Worm (Caenorhabditis elegans) whole organism, L2 larva: ENCODE measurements around the gene ncx-7.
A peak's percentile ranks its signal among the peaks of the same experiment; 100 is the strongest.

Experiments
- C34F6.9 ChIP-seq: fragments of 150-350 bp; optimal IDR thresholded peaks from 2 replicates; lab custom pipeline; 2014; ENCODE audit warnings: missing biosample characterization, missing genetic modification characterization
- F13H6.1 ChIP-seq: sonication (generic microtip); optimal IDR thresholded peaks from 2 replicates; lab custom pipeline; 2016; ENCODE audit warnings: missing genetic modification characterization, missing compliant biosample characterization
- R02D3.7 ChIP-seq: fragments of 150-350 bp; optimal IDR thresholded peaks from 2 replicates; lab custom pipeline; 2014; ENCODE audit warnings: missing biosample characterization, missing genetic modification characterization
- Y55F3AM.14 ChIP-seq: fragments of 200-800 bp; sonication (Bioruptor generic); optimal IDR thresholded peaks from 2 replicates; lab custom pipeline; 2018; ENCODE audit warnings: mild to moderate bottlenecking, missing genetic modification characterization, missing compliant biosample characterization
- ZK546.5 ChIP-seq: sonication (generic microtip); optimal IDR thresholded peaks from 2 replicates; lab custom pipeline; 2017; ENCODE audit warnings: missing biosample characterization, missing genetic modification characterization
- alr-1 ChIP-seq: fragments of 150-350 bp; optimal IDR thresholded peaks from 2 replicates; lab custom pipeline; 2014; ENCODE audit warnings: missing biosample characterization, missing genetic modification characterization
- aly-2 ChIP-seq: fragments of 150-350 bp; optimal IDR thresholded peaks from 2 replicates; lab custom pipeline; 2014; ENCODE audit warnings: missing biosample characterization, missing genetic modification characterization
- ama-1 ChIP-seq: fragments of 150-350 bp; optimal IDR thresholded peaks from 2 replicates; lab custom pipeline; 2018; ENCODE audit warnings: inconsistent platforms
- blmp-1 ChIP-seq: sonication (generic microtip); optimal IDR thresholded peaks from 2 replicates; lab custom pipeline; 2017; ENCODE audit warnings: missing genetic modification characterization, mild to moderate bottlenecking, missing compliant biosample characterization, antibody characterized with exemption, moderate library complexity; ENCODE audit not compliant: insufficient read depth
- ceh-16 ChIP-seq: fragments of 150-350 bp; optimal IDR thresholded peaks from 2 replicates; lab custom pipeline; 2014; ENCODE audit warnings: missing biosample characterization, missing genetic modification characterization
- ceh-82 ChIP-seq: fragments of 150-350 bp; optimal IDR thresholded peaks from 2 replicates; lab custom pipeline; 2014; ENCODE audit warnings: missing biosample characterization, missing genetic modification characterization
- crh-2 ChIP-seq: sonication (generic microtip); optimal IDR thresholded peaks from 2 replicates; lab custom pipeline; 2017; ENCODE audit warnings: missing biosample characterization, missing genetic modification characterization
- elt-1 ChIP-seq: fragments of 150-350 bp; optimal IDR thresholded peaks from 2 replicates; lab custom pipeline; 2014; ENCODE audit warnings: missing biosample characterization, missing genetic modification characterization
- elt-3 ChIP-seq: sonication (generic microtip); optimal IDR thresholded peaks from 2 replicates; lab custom pipeline; 2017; ENCODE audit warnings: missing biosample characterization, missing genetic modification characterization
- fos-1 ChIP-seq: fragments of 150-350 bp; optimal IDR thresholded peaks from 2 replicates; lab custom pipeline; 2014; ENCODE audit warnings: missing biosample characterization, missing genetic modification characterization
- lin-11 ChIP-seq: fragments of 150-350 bp; sonication (generic microtip); optimal IDR thresholded peaks from 2 replicates; lab custom pipeline; 2014; ENCODE audit warnings: missing biosample characterization, missing genetic modification characterization, inconsistent platforms, mixed read lengths
- lin-39 ChIP-seq: fragments of 150-350 bp; optimal IDR thresholded peaks from 2 replicates; lab custom pipeline; 2014; ENCODE audit warnings: missing biosample characterization, missing genetic modification reagents, missing genetic modification characterization
- lsy-2 ChIP-seq, 2 experiments: fragments of 150-350 bp in 1 of 2; sonication (generic microtip) in 1 of 2; optimal IDR thresholded peaks; 2 replicates each; lab custom pipeline; 2014 to 2017; ENCODE audit warnings: missing biosample characterization in 2 of 2, missing genetic modification characterization in 2 of 2
- mab-5 ChIP-seq: fragments of 150-350 bp; optimal IDR thresholded peaks from 2 replicates; lab custom pipeline; 2014; ENCODE audit warnings: missing biosample characterization, missing genetic modification characterization
- mbf-1 ChIP-seq: sonication (generic microtip); optimal IDR thresholded peaks from 2 replicates; lab custom pipeline; 2017; ENCODE audit warnings: missing biosample characterization, missing genetic modification characterization
- mdl-1 ChIP-seq, 2 experiments: fragments of 150-350 bp in 1 of 2; sonication (generic microtip) in 1 of 2; optimal IDR thresholded peaks; 2 replicates each; lab custom pipeline; 2017; ENCODE audit warnings: missing biosample characterization in 2 of 2, missing genetic modification characterization in 2 of 2
- nhr-10 ChIP-seq: sonication (generic microtip); optimal IDR thresholded peaks from 2 replicates; lab custom pipeline; 2017; ENCODE audit warnings: missing biosample characterization, missing genetic modification characterization
- nhr-11 ChIP-seq: fragments of 150-350 bp; optimal IDR thresholded peaks from 2 replicates; lab custom pipeline; 2014; ENCODE audit warnings: missing biosample characterization, missing genetic modification characterization
- nhr-129 ChIP-seq: fragments of 150-350 bp; optimal IDR thresholded peaks from 2 replicates; lab custom pipeline; 2014; ENCODE audit warnings: missing biosample characterization, missing genetic modification characterization
- nhr-23 ChIP-seq: fragments of 150-350 bp; optimal IDR thresholded peaks from 2 replicates; lab custom pipeline; 2014; ENCODE audit warnings: missing biosample characterization, missing genetic modification reagents, missing genetic modification characterization
- nhr-237 ChIP-seq: fragments of 150-350 bp; optimal IDR thresholded peaks from 2 replicates; lab custom pipeline; 2014; ENCODE audit warnings: missing biosample characterization, missing genetic modification characterization
- nhr-25 ChIP-seq: fragments of 150-350 bp; sonication (generic microtip); optimal IDR thresholded peaks from 3 replicates; lab custom pipeline; 2014; ENCODE audit warnings: missing biosample characterization, missing genetic modification characterization
- nhr-6 ChIP-seq: fragments of 150-350 bp; optimal IDR thresholded peaks from 2 replicates; lab custom pipeline; 2014; ENCODE audit warnings: missing biosample characterization, missing genetic modification characterization
- nhr-77 ChIP-seq: fragments of 150-350 bp; optimal IDR thresholded peaks from 2 replicates; lab custom pipeline; 2014; ENCODE audit warnings: missing biosample characterization, missing genetic modification characterization
- sem-4 ChIP-seq: fragments of 150-350 bp; optimal IDR thresholded peaks from 2 replicates; lab custom pipeline; 2014; ENCODE audit warnings: missing biosample characterization, missing genetic modification reagents, missing genetic modification characterization
- skn-1 ChIP-seq: sonication (generic microtip); optimal IDR thresholded peaks from 2 replicates; lab custom pipeline; 2017; ENCODE audit warnings: missing biosample characterization, missing genetic modification characterization
- sma-3 ChIP-seq: sonication (generic microtip); optimal IDR thresholded peaks from 2 replicates; lab custom pipeline; 2016; ENCODE audit warnings: missing genetic modification reagents, missing genetic modification characterization, missing compliant biosample characterization
- sma-9 ChIP-seq, 2 experiments: fragments of 150-350 bp in 1 of 2; sonication (generic microtip) in 1 of 2; optimal IDR thresholded peaks; 2 replicates each; lab custom pipeline; 2014 to 2016; ENCODE audit warnings: missing genetic modification characterization in 2 of 2, mild to moderate bottlenecking in 1 of 2, missing biosample characterization in 1 of 2, missing compliant biosample characterization in 1 of 2, missing genetic modification reagents in 1 of 2, moderate library complexity in 1 of 2
- snpc-4 ChIP-seq: fragments of 150-350 bp; optimal IDR thresholded peaks from 2 replicates; lab custom pipeline; 2014; ENCODE audit warnings: missing biosample characterization, missing genetic modification characterization
- unc-55 ChIP-seq: fragments of 150-350 bp; sonication (generic microtip); optimal IDR thresholded peaks from 3 replicates; lab custom pipeline; 2014; ENCODE audit warnings: missing biosample characterization, missing genetic modification reagents, missing genetic modification characterization
- zag-1 ChIP-seq: fragments of 150-350 bp; optimal IDR thresholded peaks from 2 replicates; lab custom pipeline; 2014; ENCODE audit warnings: missing biosample characterization, missing genetic modification characterization
- ztf-1 ChIP-seq: fragments of 200-800 bp; sonication (Bioruptor generic); conservative IDR thresholded peaks from 2 replicates; pipeline ENCODE4 v1.3.6; 2022; ENCODE audit warnings: missing genetic modification characterization, missing compliant biosample characterization
- ztf-11 ChIP-seq: sonication (generic microtip); optimal IDR thresholded peaks from 2 replicates; lab custom pipeline; 2017; ENCODE audit warnings: missing biosample characterization, missing genetic modification characterization

ncx-7 gene

ce11 chrIII:9720191-9720590, at the start of gene ncx-7:
Gene ncx-7 (minus strand): TSS chrIII:9720291.
- no peak for TF ChIP-seq ama-1 (lab: Kevin White, UChicago)
- no peak for TF ChIP-seq lin-39 (tag; lab: Kevin White, UChicago)
- no peak for TF ChIP-seq ztf-11 (tag; lab: Kevin White, UChicago)
- no peak for TF ChIP-seq nhr-10 (tag; lab: Kevin White, UChicago)
- no peak for TF ChIP-seq ztf-1 (GFP tag; lab: Robert Waterston, UW)
- TF ChIP-seq zag-1 (tag; lab: Kevin White, UChicago), result no peak
- no peak for TF ChIP-seq sma-3 (GFP tag; lab: Kevin White, UChicago)
- no peak for TF ChIP-seq nhr-77 (tag; lab: Kevin White, UChicago)

- TF ChIP-seq aly-2 (tag; lab: Kevin White, UChicago) (no peak), elt-3 (no peak), mdl-1 (tag; optimal IDR thresholded peaks at IDR 0.05; lab: Kevin White, UChicago) (no peak), ceh-16 (tag; lab: Kevin White, UChicago) (no peak), ama-1 (lab: Kevin White, UChicago) (no peak), nhr-11 (no peak), snpc-4 (tag; lab: Kevin White, UChicago) (no peak), ztf-11 (tag; lab: Kevin White, UChicago) (no peak)
- TF ChIP-seq, all 48 proteins: peak for 0
These were observed 47.9 kb upstream of the ncx-7 start for ce11 chrIII:9768023-9768422.

DNA sequence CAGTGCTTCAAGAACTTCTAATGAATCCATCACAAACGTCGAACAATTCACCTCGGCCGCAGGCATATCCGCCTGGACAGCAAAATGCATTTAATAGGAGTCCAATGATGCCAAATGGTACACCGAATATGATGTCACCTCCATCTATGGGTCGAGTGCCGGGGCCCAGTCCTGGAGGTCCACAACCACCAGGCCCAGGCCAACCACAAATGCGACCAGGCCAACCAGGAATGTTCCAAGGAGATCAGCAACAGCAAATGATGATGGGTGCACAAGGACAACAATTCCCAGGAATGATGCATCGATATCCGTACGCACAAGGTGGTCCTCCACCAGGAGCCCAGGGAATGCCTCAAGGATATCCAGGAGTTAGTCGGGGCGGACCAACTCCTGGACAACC, 47.0 kb upstream of the ncx-7 start:
- TF ChIP-seq ceh-82 (tag; lab: Kevin White, UChicago) (no peak), ztf-11 (tag; lab: Kevin White, UChicago) (no peak), skn-1 (no peak), Y55F3AM.14 (no peak), nhr-237 (no peak), nhr-6 (tag; lab: Kevin White, UChicago) (no peak), mab-5 (no peak)
- TF ChIP-seq, all 48 proteins: peak for 0

DNA sequence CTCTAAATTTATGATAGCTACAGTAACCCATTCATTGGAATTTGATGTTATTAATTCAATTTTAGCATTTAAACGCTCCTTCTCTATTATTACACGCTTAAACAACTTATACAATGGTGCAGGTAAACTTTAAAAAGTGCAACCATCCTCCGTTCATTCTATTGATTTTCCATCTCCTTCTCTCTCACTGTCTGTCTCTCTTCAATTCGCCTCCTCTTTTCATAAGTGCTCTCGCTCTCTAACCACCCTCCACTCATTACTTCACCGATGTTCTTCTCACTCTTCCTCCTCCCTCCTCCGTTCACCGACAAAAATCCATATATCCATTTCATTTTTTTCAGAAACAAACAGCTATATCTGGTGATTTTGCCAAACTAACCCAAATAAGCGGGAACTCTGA, 46.1 kb upstream of the ncx-7 start, which contains the start of gene cbp-1:
Gene cbp-1 (plus strand): TSS at position 335 of the 400 bp plus-strand sequence.
- TF ChIP-seq lin-11 (tag; lab: Kevin White, UChicago) (no peak), Y55F3AM.14 (no peak), skn-1 (no peak), fos-1 (tag; lab: Kevin White, UChicago) (peak; percentile 15), C34F6.9 (tag; lab: Kevin White, UChicago) (peak; percentile 68), unc-55 (GFP tag; lab: Kevin White, UChicago) (peak; percentile 52), elt-1 (tag; lab: Kevin White, UChicago) (no peak), nhr-10 (tag; lab: Kevin White, UChicago) (no peak), crh-2 (tag; lab: Kevin White, UChicago) (peak; percentile 67), snpc-4 (tag; lab: Kevin White, UChicago) (peak; percentile 17), ceh-82 (tag; lab: Kevin White, UChicago) (no peak), nhr-6 (tag; lab: Kevin White, UChicago) (peak; percentile 14), sma-9 (GFP tag; optimal IDR thresholded peaks at IDR 0.05; lab: Kevin White, UChicago) (peak; percentile 67), sma-9 (tag; optimal IDR thresholded peaks at IDR 0.05; lab: Kevin White, UChicago) (no peak), F13H6.1 (tag; lab: Kevin White, UChicago) (peak; percentile 22), blmp-1 (tag; lab: Kevin White, UChicago) (no peak), lsy-2 (tag; optimal IDR thresholded peaks at IDR 0.05; lab: Kevin White, UChicago) (peak; percentile 49 to 78), lin-39 (tag; lab: Kevin White, UChicago) (no peak), nhr-25 (tag; lab: Kevin White, UChicago) (peak; percentile 29), nhr-129 (tag; lab: Kevin White, UChicago) (peak; percentile 53), sma-3 (GFP tag; lab: Kevin White, UChicago) (no peak)

DNA sequence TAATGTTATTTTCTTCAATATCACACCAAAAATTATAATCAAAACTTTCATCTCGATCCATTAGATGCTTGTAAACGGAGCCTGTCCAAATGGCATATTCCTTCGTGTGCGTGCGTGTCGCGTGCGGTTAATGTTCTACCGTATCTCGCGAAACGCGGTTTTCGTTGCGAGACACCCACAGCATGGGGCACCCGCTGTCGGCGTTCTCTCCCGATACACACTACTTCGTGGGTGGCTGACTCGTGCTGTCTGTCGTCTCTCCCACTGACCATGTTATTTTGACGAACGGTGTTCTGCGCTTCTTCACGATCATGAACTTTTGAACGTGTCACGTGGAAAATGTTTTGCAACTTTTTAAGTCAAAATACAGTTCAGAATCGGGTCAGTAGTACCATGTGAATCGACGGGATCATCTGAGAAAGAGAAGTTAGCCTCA, 45.4 kb upstream of the ncx-7 start:
- TF ChIP-seq alr-1 (tag; lab: Kevin White, UChicago), result no peak
- peak; percentile 94 for TF ChIP-seq nhr-6 (tag; lab: Kevin White, UChicago)
- TF ChIP-seq nhr-23, result no peak
- TF ChIP-seq blmp-1 (tag; lab: Kevin White, UChicago), result peak; percentile 83
- TF ChIP-seq nhr-11, result no peak
- TF ChIP-seq mbf-1, result no peak
- TF ChIP-seq mab-5, result peak; percentile 77
- TF ChIP-seq aly-2 (tag; lab: Kevin White, UChicago), result no peak
- TF ChIP-seq C34F6.9 (tag; lab: Kevin White, UChicago), result peak; percentile 100
- TF ChIP-seq R02D3.7, result peak; percentile 59
- peak; percentile 99 for TF ChIP-seq Y55F3AM.14
- peak; percentile 86 for TF ChIP-seq ceh-82 (tag; lab: Kevin White, UChicago)
- peak; percentile 98 for TF ChIP-seq nhr-129 (tag; lab: Kevin White, UChicago)
- peak; percentile 91 for TF ChIP-seq ZK546.5 (tag; lab: Kevin White, UChicago)
- peak; percentile 99 to 100 for TF ChIP-seq lsy-2 (tag; optimal IDR thresholded peaks at IDR 0.05; lab: Kevin White, UChicago)
- TF ChIP-seq sma-3 (GFP tag; lab: Kevin White, UChicago), result peak; percentile 100
- TF ChIP-seq F13H6.1 (tag; lab: Kevin White, UChicago), result peak; percentile 99
- TF ChIP-seq skn-1, result peak; percentile 41
- TF ChIP-seq ceh-16 (tag; lab: Kevin White, UChicago), result peak; percentile 99
- TF ChIP-seq unc-55 (GFP tag; lab: Kevin White, UChicago), result peak; percentile 96
- TF ChIP-seq ama-1 (lab: Kevin White, UChicago), result peak; percentile 95
- peak; percentile 90 for TF ChIP-seq nhr-10 (tag; lab: Kevin White, UChicago)
- no peak for TF ChIP-seq ztf-11 (tag; lab: Kevin White, UChicago)
- peak; percentile 98 for TF ChIP-seq sem-4 (tag; lab: Kevin White, UChicago)
- peak; percentile 47 for TF ChIP-seq nhr-77 (tag; lab: Kevin White, UChicago)
- peak; percentile 57 for TF ChIP-seq elt-1 (tag; lab: Kevin White, UChicago)
- no peak for TF ChIP-seq elt-3
- peak; percentile 94 for TF ChIP-seq zag-1 (tag; lab: Kevin White, UChicago)
- TF ChIP-seq snpc-4 (tag; lab: Kevin White, UChicago), result peak; percentile 86
- peak; percentile 98 for TF ChIP-seq nhr-25 (tag; lab: Kevin White, UChicago)
- TF ChIP-seq fos-1 (tag; lab: Kevin White, UChicago), result peak; percentile 96
- TF ChIP-seq nhr-237, result peak; percentile 71
